Worm (Caenorhabditis elegans) whole organism, midembryonic: ENCODE data around the gene K12H4.3.

ENCODE experiments used
- T22C8.4 ChIP-seq: fragments of 200-800 bp; sonication (Bioruptor generic); IDR thresholded peaks from 2 replicates; pipeline ENCODE4 v1.3.6; 2022; ENCODE audit warnings: missing genetic modification characterization, missing compliant biosample characterization
- flt-1 ChIP-seq: fragments of 200-800 bp; sonication (Bioruptor generic); IDR thresholded peaks from 2 replicates; pipeline ENCODE4 v1.3.6; 2022; ENCODE audit warnings: missing genetic modification characterization, missing compliant biosample characterization
- med-1 ChIP-seq: sonication (generic microtip); optimal IDR thresholded peaks from 2 replicates; lab custom pipeline; 2017; ENCODE audit warnings: missing genetic modification characterization, mild to moderate bottlenecking, missing compliant biosample characterization, antibody characterized with exemption, missing genetic modification reagents; ENCODE audit not compliant: insufficient read depth
- tab-1 ChIP-seq: fragments of 200-800 bp; sonication (Bioruptor generic); IDR thresholded peaks from 2 replicates; pipeline ENCODE4 v1.3.6; 2022; ENCODE audit warnings: missing genetic modification characterization, missing compliant biosample characterization
- ztf-29 ChIP-seq: fragments of 200-800 bp; sonication (Bioruptor generic); IDR thresholded peaks from 2 replicates; pipeline ENCODE4 v1.3.6; 2022; ENCODE audit warnings: missing genetic modification reagents, missing genetic modification characterization, missing compliant biosample characterization

DNA sequence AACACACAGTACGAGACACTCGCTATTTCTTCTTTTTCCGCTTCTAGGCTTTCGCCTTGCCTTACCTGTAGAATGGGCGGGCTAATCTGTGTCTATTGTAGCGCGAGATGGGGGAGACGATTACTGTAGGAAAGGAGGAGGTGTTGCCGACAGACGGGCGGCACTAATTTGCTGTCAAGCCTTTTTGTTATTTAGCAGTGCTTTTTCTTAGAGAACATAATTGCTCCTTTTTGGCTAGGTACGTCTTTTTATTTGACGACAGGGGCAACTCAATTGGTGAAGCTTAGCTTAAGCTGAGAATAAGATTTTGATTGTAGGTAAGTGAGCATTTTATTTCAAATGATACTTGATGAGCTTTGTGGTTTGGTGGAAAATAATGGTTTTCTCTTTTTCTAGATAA, 17.8 kb downstream of the K12H4.3 start:
- TF ChIP-seq tab-1 (GFP tag; lab: Robert Waterston, UW) (no peak), med-1 (GFP tag; lab: Kevin White, UChicago) (no peak), flt-1 (GFP tag; lab: Robert Waterston, UW) (no peak), ztf-29 (GFP tag; lab: Robert Waterston, UW) (0 out of 2 replicates have a peak, but pooled peaks have one; percentile 31), T22C8.4 (no peak)
